Worm (Caenorhabditis elegans): Measurements from ENCODE around the gene srh-283.

DNA sequence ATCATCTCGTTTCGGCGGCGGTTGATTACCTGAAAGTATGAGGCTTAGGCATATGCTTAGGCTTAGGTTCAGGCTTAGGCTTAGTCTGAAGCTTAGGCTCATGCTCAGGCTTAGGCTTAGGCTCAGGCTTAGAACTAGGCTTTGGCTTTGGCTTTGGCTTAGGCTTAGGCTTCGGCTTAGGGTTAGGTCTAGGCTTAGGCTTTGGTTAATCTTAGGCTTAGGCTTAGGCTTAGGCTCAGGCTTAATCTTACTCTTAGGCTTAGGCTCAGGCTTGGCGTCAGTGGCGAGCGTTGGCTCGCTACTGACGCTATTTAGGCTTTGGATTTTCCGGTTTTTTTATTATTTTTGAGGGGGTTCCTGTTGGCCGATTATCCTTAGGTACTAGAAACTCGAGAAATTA is 21.3 kb upstream of the srh-283 start:
- TF ChIP-seq nhr-76 (tag; optimal IDR thresholded peaks at IDR 0.05): no peak
- no peak for TF ChIP-seq unc-39 (tag; optimal IDR thresholded peaks at IDR 0.05)
- TF ChIP-seq pha-4 (tag; optimal IDR thresholded peaks at IDR 0.05): no peak
- TF ChIP-seq lin-39 (tag; optimal IDR thresholded peaks at IDR 0.05): no peak
- TF ChIP-seq nhr-11 (tag; optimal IDR thresholded peaks at IDR 0.05): no peak
- TF ChIP-seq fos-1 (tag; optimal IDR thresholded peaks at IDR 0.05): no peak

Data from whole organism, L3 larva.